Fruit fly (Drosophila melanogaster) whole organism, pupa: ENCODE measurements around the gene CG3164.

Experiments used
- CG10348 ChIP-seq: fragments of 200-800 bp; sonication (Bioruptor generic); IDR thresholded peaks from 2 replicates; pipeline ENCODE4 v1.3.6; 2022; ENCODE audit warnings: missing biosample characterization, missing genetic modification characterization
- CG13204 ChIP-seq: fragments of 200-800 bp; sonication (Bioruptor generic); optimal IDR thresholded peaks from 2 replicates; lab custom pipeline; 2018; ENCODE audit warnings: missing biosample characterization, mild to moderate bottlenecking, missing genetic modification characterization, moderate library complexity
- CG9948 ChIP-seq: fragments of 200-800 bp; sonication (Bioruptor generic); optimal IDR thresholded peaks from 2 replicates; lab custom pipeline; 2018; ENCODE audit warnings: missing biosample characterization, mild to moderate bottlenecking, missing genetic modification characterization, moderate library complexity
- EcR ChIP-seq: fragments of 200-800 bp; sonication (Bioruptor generic); optimal IDR thresholded peaks from 3 replicates; lab custom pipeline; 2019; ENCODE audit warnings: missing biosample characterization, missing genetic modification characterization, mild to moderate bottlenecking, moderate library complexity, missing genetic modification reagents
- gl ChIP-seq: fragments of 200-800 bp; sonication (Bioruptor generic); optimal IDR thresholded peaks from 2 replicates; lab custom pipeline; 2018; ENCODE audit warnings: missing biosample characterization, mild to moderate bottlenecking, missing genetic modification characterization
- rn ChIP-seq: fragments of 200-800 bp; sonication (Bioruptor generic); IDR thresholded peaks from 2 replicates; pipeline ENCODE4 v1.3.6; 2022; ENCODE audit warnings: missing biosample characterization, missing genetic modification characterization

DNA sequence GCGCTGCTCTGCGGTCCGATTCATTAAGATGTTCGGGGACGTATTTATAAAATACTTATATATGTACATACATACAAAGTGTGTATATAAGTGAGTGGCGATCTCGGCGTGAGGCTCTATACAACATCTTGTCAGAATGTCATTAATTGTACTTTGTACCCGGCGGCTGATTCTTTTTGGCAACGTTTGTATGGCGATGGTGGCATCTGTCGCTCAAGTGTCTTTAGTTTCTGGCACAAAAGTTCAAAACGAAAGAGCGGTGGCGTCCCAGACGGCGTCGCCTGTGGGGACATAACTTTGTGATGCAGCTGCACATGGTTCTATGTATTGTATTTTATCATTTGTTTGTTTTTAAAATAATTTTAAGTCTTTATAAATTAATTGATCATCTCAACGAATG is 37.6 kb downstream of the CG3164 start:
- TF ChIP-seq gl (tag; lab: Kevin White, UChicago) (no peak), EcR (GFP tag; lab: Kevin White, UChicago) (no peak), rn (no peak), CG10348 (GFP tag; lab: Robert Waterston, UW) (no peak), CG13204 (GFP tag; lab: Kevin White, UChicago) (no peak), CG9948 (tag; lab: Kevin White, UChicago) (no peak)
